Fruit fly (Drosophila melanogaster): ENCODE measurements around the gene Srp54.

The Srp54 gene

dm6 chr2L:9954119-9954518 lies 41.4 kb downstream of the Srp54 start, which contains the start of the genes CG13126 and CG4709 (continued):
- TF ChIP-seq NFAT (GFP tag; IDR thresholded peaks at IDR 0.05): peak; percentile 71; the same call in 1 of the 2 replicates
- TF ChIP-seq jumu (GFP tag; optimal IDR thresholded peaks at IDR 0.05): no peak
- TF ChIP-seq Lpt (GFP tag; optimal IDR thresholded peaks at IDR 0.05): no peak
- no peak for TF ChIP-seq pb (GFP tag; optimal IDR thresholded peaks at IDR 0.05)
- TF ChIP-seq crol (GFP tag; IDR thresholded peaks at IDR 0.05): no peak
- TF ChIP-seq CG6854 (GFP tag; optimal IDR thresholded peaks at IDR 0.05): peak; percentile 87
- TF ChIP-seq CG1603 (tag; optimal IDR thresholded peaks at IDR 0.05): peak; percentile 10
- peak; percentile 10 for TF ChIP-seq Atf-2 (GFP tag; optimal IDR thresholded peaks at IDR 0.05)
- TF ChIP-seq CG4328 (GFP tag; optimal IDR thresholded peaks at IDR 0.05): peak; percentile 76
- TF ChIP-seq ind (GFP tag; optimal IDR thresholded peaks at IDR 0.05): peak; percentile 91
- TF ChIP-seq hth (optimal IDR thresholded peaks at IDR 0.05): no peak
- TF ChIP-seq Max (GFP tag; optimal IDR thresholded peaks at IDR 0.05): peak; percentile 92
- TF ChIP-seq da (GFP tag; optimal IDR thresholded peaks at IDR 0.05): no peak
- peak; percentile 72 for TF ChIP-seq cas (GFP tag; IDR thresholded peaks at IDR 0.05)
- TF ChIP-seq Tbp (GFP tag; optimal IDR thresholded peaks at IDR 0.05): no peak
- peak; percentile 64 for TF ChIP-seq Gsc (GFP tag; IDR thresholded peaks at IDR 0.05)
- TF ChIP-seq CG3726 (GFP tag; IDR thresholded peaks at IDR 0.05): peak; percentile 81; the same call in 1 of the 3 replicates
- no peak for TF ChIP-seq CG14965 (GFP tag; optimal IDR thresholded peaks at IDR 0.05; ENCODE audit: borderline replicate concordance)
- peak; percentile 61 for TF ChIP-seq Ets97D (GFP tag; optimal IDR thresholded peaks at IDR 0.05)
- TF ChIP-seq CG34422 (GFP tag; IDR thresholded peaks at IDR 0.05): peak; percentile 93
- peak; percentile 73 for TF ChIP-seq Oaz (GFP tag; IDR thresholded peaks at IDR 0.05)
- peak; percentile 78 for TF ChIP-seq Nf-YB (GFP tag; optimal IDR thresholded peaks at IDR 0.05)
- TF ChIP-seq CG11504 (tag; optimal IDR thresholded peaks at IDR 0.05): peak; percentile 91
- no peak for TF ChIP-seq eve (GFP tag; optimal IDR thresholded peaks at IDR 0.05)
- TF ChIP-seq nau (GFP tag; optimal IDR thresholded peaks at IDR 0.05): peak; percentile 85
- TF ChIP-seq Kr (GFP tag; optimal IDR thresholded peaks at IDR 0.05): no peak
- peak; percentile 98 for TF ChIP-seq CG2712 (tag; optimal IDR thresholded peaks at IDR 0.05)
- TF ChIP-seq corto (GFP tag; optimal IDR thresholded peaks at IDR 0.05): peak; percentile 82
- TF ChIP-seq CTCF (GFP tag; optimal IDR thresholded peaks at IDR 0.05): peak; percentile 61
- TF ChIP-seq CG4854 (GFP tag; optimal IDR thresholded peaks at IDR 0.05): peak; percentile 64
- peak; percentile 84 for TF ChIP-seq CG3847 (GFP tag; IDR thresholded peaks at IDR 0.05)
- TF ChIP-seq CG12299 (tag; optimal IDR thresholded peaks at IDR 0.05): peak; percentile 82
- peak; percentile 86 for TF ChIP-seq CG4730 (GFP tag; IDR thresholded peaks at IDR 0.05)
- peak; percentile 85 for TF ChIP-seq Chrac-16 (GFP tag; optimal IDR thresholded peaks at IDR 0.05)
- peak; percentile 92 for TF ChIP-seq tin (GFP tag; optimal IDR thresholded peaks at IDR 0.05)
- peak; percentile 85 for TF ChIP-seq YL-1 (GFP tag; optimal IDR thresholded peaks at IDR 0.05)
- peak; percentile 99 for TF ChIP-seq CG31441 (GFP tag; IDR thresholded peaks at IDR 0.05)
- TF ChIP-seq ash1 (GFP tag; optimal IDR thresholded peaks at IDR 0.05): no peak
- TF ChIP-seq az2 (GFP tag; optimal IDR thresholded peaks at IDR 0.05): peak; percentile 92
- TF ChIP-seq B-H2 (GFP tag; optimal IDR thresholded peaks at IDR 0.05): peak; percentile 84
- TF ChIP-seq C15 (GFP tag; IDR thresholded peaks at IDR 0.05): 0 out of 3 replicates have a peak, but pooled peaks have one; percentile 20
- no peak for TF ChIP-seq CG9876 (GFP tag; optimal IDR thresholded peaks at IDR 0.05)
- TF ChIP-seq CG5953 (GFP tag; IDR thresholded peaks at IDR 0.05): peak; percentile 53
- TF ChIP-seq Gug (GFP tag; IDR thresholded peaks at IDR 0.05): peak; percentile 48; the same call in 2 of the 4 replicates
- TF ChIP-seq NC2β (GFP tag; optimal IDR thresholded peaks at IDR 0.05): peak; percentile 9
- TF ChIP-seq p53 (GFP tag; optimal IDR thresholded peaks at IDR 0.05): no peak
- TF ChIP-seq CG6791 (GFP tag; IDR thresholded peaks at IDR 0.05; ENCODE audit: partially characterized antibody): no peak
- peak; percentile 87 for TF ChIP-seq CG33557 (GFP tag; optimal IDR thresholded peaks at IDR 0.05)
- TF ChIP-seq maf-S (GFP tag; optimal IDR thresholded peaks at IDR 0.05): no peak
- TF ChIP-seq grau (tag; optimal IDR thresholded peaks at IDR 0.05): peak; percentile 93
- TF ChIP-seq Taf1 (GFP tag; IDR thresholded peaks at IDR 0.05): peak; percentile 53
- TF ChIP-seq CG2889 (GFP tag; IDR thresholded peaks at IDR 0.05): peak; percentile 74; the same call in 2 of the 3 replicates
- no peak for TF ChIP-seq Hey (tag; optimal IDR thresholded peaks at IDR 0.05)

All from whole organism, embryonic.